Worm (Caenorhabditis elegans) whole organism, early embryonic: ENCODE results near the gene gpcp-1.

ENCODE experiments used
- flt-1 ChIP-seq: fragments of 200-800 bp; sonication (Bioruptor generic); IDR thresholded peaks from 2 replicates; pipeline ENCODE4 v1.3.6; 2022; ENCODE audit warnings: missing genetic modification characterization, missing compliant biosample characterization
- hnd-1 ChIP-seq: sonication (generic microtip); optimal IDR thresholded peaks from 2 replicates; lab custom pipeline; 2016; ENCODE audit warnings: missing genetic modification characterization, missing compliant biosample characterization
- tra-4 ChIP-seq: sonication (generic microtip); optimal IDR thresholded peaks from 2 replicates; lab custom pipeline; 2017; ENCODE audit warnings: missing genetic modification characterization, missing compliant biosample characterization

DNA sequence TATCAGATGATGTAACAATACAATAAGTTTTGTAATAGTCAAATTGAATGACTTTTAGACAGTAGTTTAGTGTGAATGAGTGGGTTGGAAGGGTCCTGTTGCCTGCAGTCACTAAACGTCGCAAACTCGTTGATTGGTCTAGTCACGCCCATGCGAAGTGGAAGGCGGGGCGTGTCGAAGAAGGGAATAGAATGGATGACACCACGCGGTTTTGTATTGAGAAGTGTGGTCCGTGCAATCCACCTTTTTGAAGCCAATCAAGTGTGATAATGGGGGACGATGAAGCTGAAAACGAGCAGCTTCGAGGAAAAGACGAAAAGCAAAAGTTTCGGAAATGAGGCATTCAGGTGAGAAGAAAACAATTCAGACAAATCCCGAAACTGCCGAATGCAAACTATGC lies 40.1 kb downstream of the gpcp-1 start, which contains the start of gene ceh-31:
- TF ChIP-seq hnd-1 (tag; lab: Kevin White, UChicago) (no peak), flt-1 (no peak), tra-4 (tag; lab: Kevin White, UChicago) (no peak)
